Worm (Caenorhabditis elegans) whole organism, L4/young adult: ENCODE measurements around the gene E04F6.8.

Source experiments
- W03F9.2 ChIP-seq: fragments of 150-350 bp; optimal IDR thresholded peaks from 2 replicates; lab custom pipeline; 2014; ENCODE audit warnings: missing biosample characterization, missing genetic modification characterization
- dao-5 ChIP-seq: sonication (generic microtip); optimal IDR thresholded peaks from 2 replicates; lab custom pipeline; 2016; ENCODE audit warnings: missing genotype, missing genetic modification characterization, moderate library complexity, missing compliant biosample characterization
- him-1 ChIP-seq: sonication (generic microtip); optimal IDR thresholded peaks from 2 replicates; lab custom pipeline; 2016; ENCODE audit warnings: missing genotype, missing genetic modification reagents, missing genetic modification characterization, missing compliant biosample characterization

E04F6.8 gene

DNA sequence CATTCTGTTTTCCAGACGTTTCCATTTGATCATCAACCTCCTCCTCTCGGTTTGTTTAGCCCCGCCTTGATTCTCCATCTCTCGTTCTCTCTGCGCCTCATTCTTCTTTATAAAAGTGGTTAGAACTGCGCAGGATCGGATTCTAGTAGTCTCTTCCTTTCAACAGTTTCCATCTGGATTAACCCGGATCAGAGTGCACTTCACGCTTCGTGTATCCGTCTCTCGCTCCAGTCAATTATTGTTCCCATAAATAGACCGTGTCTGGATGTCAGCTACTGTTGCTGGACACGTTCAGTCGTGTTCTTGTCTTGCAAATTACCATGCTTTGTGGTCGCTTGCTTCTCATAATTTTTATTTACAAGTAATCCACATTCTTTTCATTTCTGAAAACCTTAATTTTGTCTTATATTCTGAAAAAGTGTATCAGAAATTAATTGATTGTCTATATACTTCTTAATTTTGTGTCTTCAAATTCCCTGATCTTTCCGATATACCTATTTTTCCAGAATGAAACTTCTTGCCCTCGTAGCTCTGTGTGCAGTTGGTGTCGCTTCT lies 17.5 kb upstream of the E04F6.8 start, which contains the start of gene F32A5.4:
Gene F32A5.4, plus strand, starts transcription at position 505 of the 555 bp plus-strand sequence.
- no peak for TF ChIP-seq him-1
- TF ChIP-seq W03F9.2, result no peak
- TF ChIP-seq dao-5 (tag; lab: Kevin White, UChicago), result no peak

DNA sequence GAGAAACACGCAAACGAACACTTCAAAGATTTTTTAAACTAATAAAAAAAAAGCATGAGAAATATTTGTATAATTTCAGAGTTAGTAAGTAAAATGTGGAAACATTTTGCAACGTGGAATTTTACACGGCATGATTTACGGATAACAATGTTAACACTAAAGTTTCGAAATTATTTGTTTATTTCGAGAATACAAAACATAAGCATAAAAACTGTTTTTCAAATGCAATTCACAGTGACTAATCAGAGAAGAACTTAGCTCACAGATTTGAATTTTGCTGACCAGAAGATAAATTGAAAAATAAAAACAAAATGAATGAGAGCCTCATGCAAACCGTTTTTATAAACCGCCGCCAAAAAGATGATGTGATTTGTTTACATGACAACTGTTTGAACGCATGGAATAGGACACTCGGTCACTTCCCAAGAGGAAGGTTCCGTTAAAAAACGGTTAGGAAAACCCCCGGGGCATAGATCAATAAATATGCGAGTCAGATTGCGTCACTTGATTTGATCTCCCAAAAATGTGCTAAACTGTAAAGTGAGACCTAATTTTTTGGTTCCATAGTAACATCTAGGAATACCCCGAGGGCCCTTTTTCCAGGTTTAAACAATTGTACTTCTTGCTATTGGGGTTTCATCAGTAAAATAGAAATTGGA lies 14.8 kb upstream of the E04F6.8 start, which contains the start of gene clh-3:
Gene clh-3, minus strand, starts transcription at position 51 of the 659 bp plus-strand sequence.
- TF ChIP-seq dao-5 (tag; lab: Kevin White, UChicago) (no peak), W03F9.2 (no peak), him-1 (no peak)

DNA sequence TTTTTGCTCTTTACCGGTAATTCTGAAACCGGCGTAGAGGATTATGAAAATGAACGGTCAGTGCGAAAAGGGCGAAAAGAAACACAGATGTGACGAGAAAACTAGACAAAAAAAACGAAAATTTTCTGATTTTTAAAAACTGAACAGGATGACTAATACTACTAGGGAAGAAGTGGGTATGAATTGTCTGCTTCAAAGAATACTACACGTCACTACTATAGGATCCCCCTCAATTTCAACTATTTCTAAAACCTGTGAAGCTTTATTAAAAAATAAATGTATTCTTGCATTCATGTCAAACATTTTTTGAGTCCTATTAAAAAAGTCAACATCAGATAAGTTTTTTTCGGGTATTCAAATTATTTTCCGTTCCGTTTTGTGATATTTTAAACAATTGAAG lies 12.9 kb upstream of the E04F6.8 start:
- TF ChIP-seq W03F9.2, result no peak
- TF ChIP-seq dao-5 (tag; lab: Kevin White, UChicago), result no peak
- TF ChIP-seq him-1, result no peak

DNA sequence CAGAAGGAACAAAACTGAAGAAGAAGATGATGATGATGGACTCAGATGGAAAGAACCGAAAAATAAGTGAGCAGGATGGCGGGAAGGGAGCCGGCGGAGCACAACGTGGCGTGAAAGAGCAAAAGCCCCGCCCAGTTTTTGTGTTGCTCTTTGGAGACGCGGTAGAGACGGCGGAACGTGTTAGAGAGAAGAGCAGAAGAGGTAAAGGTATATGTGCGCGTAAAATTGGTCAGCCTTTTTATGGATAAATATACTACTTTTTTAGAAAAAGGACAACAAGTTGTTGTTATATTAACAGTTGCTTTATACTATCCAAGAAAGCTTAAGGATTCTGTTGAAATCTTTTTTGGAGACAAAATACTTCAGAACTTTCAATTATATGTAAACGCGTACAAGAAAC lies 5.9 kb upstream of the E04F6.8 start, which contains the start of gene E04F6.10:
Gene E04F6.10, minus strand, starts transcription at position 101 of the 400 bp plus-strand sequence.
- TF ChIP-seq him-1, result no peak
- TF ChIP-seq W03F9.2, result no peak
- no peak for TF ChIP-seq dao-5 (tag; lab: Kevin White, UChicago)

DNA sequence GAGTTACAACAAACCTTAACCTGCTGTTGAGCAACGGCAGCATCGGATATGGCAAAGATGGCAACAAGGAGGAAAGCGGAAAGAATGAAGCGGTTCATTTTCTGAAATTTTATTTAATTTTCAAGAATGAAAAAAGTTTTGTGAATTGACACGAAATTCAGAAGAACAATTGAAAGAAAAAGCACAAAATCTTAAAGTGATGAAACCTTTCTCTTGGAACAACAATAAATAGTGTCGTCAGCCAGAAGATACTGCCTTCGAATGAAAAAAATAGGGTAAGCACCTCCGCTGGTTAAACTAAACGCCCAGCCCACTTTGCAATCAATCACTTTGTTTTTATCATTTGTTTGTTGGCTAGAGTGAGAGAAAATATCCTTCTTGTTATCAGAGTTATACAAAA lies 879 bp upstream of the E04F6.8 start, which contains the start of gene E04F6.9:
Gene E04F6.9, minus strand, starts transcription at position 101 of the 400 bp plus-strand sequence.
- no peak for TF ChIP-seq dao-5 (tag; lab: Kevin White, UChicago)
- no peak for TF ChIP-seq him-1
- no peak for TF ChIP-seq W03F9.2

DNA sequence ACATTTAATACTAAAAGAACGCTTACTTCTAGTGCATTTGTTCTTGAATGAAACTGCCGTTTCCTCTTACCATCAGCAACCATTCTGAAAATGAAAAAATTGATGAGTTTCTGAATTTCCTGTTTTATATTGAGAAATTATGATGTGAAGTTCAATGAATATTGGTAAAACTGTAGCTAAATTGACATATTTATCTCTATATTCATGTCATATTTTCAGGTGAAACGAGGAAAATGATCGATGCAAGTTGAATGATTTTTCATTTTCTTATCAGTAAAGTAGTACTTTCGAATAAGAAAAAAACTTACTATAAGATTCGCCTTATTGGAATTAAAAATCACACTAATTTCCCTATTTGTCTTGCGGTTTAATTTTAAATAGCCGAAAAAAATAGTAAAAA lies 993 bp downstream of the E04F6.8 start, which contains the start of gene E04F6.15:
Gene E04F6.15, minus strand, starts transcription at position 101 of the 400 bp plus-strand sequence.
- TF ChIP-seq dao-5 (tag; lab: Kevin White, UChicago) (no peak), him-1 (no peak), W03F9.2 (no peak)

DNA sequence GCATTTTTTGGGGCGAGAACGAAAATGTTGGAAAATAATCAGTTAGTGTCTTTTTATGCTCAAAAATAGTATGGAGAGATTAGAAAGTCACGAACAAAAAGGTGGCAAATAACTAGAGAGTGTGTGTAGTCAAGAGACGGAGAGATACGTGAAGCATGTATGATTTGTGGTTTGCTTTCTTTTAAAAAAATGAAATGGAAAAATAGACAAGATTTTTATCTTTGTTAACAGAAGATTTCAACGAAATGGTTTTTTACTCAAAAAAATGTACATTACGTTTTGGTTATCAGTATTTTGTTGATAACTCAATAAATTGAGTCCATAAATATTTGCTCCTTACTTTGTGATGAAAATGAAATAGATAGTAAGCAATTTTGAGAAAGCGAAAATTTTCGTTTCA lies 3.0 kb downstream of the E04F6.8 start, which contains the start of gene dhs-7:
Gene dhs-7, minus strand, starts transcription at position 277 of the 400 bp plus-strand sequence.
- no peak for TF ChIP-seq W03F9.2
- TF ChIP-seq him-1, result no peak
- no peak for TF ChIP-seq dao-5 (tag; lab: Kevin White, UChicago)

DNA sequence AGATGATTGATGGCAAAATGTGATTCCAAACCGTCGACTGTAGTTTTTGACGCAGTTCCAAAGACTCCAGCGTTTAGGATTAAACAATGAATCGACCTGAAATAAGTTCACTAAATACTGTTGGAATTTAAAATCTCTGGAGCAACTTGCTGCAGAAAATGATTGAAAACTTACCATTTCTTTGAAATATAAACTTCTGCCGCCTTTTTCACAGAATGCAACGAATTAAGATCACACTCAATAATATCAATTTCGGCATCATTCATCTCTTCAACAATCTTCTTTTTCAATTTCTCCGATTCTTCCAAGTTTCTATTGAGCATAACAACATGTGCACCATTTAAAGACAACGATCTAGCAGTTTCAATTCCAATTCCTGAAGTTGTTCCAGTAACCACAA lies 3.5 kb downstream of the E04F6.8 start:
- TF ChIP-seq W03F9.2 (no peak), him-1 (no peak), dao-5 (tag; lab: Kevin White, UChicago) (no peak)

DNA sequence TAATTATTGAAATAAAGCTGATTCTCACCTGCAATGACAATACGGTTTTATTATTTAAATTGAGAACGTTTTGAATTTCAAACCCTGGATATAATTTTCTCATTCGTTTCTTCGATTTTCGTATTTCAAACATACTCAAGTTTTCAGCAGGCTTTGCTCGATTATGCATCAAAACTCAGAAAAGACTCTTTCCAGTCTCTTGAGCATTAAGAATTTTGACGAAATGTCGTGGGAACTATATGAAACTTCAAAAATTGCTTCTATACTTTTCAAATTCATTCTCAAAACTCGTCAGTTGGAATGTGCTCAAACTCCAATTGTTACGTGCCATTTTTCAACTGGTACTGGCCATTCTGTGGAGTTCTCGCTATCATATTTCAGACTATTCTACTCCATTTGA lies 5.8 kb downstream of the E04F6.8 start, which contains the start of gene srd-59:
Gene srd-59, plus strand, starts transcription at position 301 of the 400 bp plus-strand sequence.
- TF ChIP-seq W03F9.2 (no peak), him-1 (no peak), dao-5 (tag; lab: Kevin White, UChicago) (no peak)

DNA sequence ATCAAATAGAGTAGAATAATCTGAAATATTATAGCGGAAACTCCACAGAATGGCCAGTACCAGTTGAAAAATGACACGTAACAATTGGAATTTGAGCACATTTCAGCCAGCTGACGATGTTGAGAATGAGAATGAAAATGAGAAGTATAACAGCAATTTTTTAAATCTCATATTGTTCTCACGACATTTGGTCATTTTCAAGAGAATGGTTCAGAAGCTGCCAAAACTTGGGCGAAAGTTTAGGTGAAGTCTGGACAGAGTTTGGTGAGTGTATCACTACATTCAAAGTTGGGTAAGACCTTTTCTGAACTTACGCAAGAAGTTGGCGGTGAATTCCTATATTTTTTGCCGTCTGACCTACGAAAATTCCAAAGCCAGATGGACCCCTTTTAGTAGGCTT lies 6.2 kb downstream of the E04F6.8 start, which contains the start of gene srd-58:
Gene srd-58, minus strand, starts transcription at position 101 of the 400 bp plus-strand sequence.
- TF ChIP-seq W03F9.2, result no peak
- TF ChIP-seq dao-5 (tag; lab: Kevin White, UChicago), result no peak
- TF ChIP-seq him-1, result no peak

DNA sequence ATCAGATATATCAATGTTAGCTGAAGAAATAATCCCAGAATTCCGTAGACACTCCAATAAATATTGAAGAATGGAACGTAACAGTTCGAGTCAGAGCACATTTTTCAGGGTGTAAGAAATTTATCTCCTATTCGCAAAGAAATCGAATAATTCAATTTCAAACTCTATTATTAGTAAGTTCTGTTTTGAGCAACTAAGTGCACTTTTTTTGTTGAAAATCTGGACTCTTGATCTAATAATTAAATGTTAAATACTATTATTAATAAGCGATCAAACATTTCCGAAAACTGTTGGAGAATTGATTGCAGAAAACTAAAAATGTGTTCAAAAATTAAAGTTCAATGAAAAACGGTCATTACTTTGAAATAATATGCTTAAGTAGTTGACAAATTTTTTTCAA lies 8.1 kb downstream of the E04F6.8 start, which contains the start of gene srd-56:
Gene srd-56, minus strand, starts transcription at position 101 of the 400 bp plus-strand sequence.
- TF ChIP-seq dao-5 (tag; lab: Kevin White, UChicago) (no peak), W03F9.2 (no peak), him-1 (no peak)

DNA sequence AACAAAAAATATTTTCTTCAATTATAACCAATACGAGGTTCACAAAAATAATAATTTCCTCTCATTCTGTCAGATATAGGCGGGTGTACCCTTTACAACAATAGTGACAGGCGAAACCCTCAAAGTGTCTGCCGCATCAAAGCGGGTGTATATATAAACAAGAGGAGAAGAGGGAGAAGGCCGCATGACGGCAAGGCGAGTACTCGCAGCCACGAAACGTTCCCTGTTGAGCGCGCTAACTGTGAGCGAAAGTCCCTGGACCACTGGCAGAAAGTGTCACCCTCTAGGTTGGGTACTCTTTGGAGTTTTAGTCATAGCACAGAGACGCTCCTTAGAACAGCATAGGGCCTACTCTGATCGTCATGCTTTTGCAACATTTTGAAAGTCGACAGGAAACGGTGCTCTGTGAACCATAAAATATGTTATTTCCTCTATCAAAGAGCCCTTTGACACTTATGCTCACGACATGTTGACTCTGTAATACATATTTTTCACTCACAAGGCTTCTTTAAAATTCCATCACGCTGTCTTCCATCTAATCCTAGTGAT lies 11.1 kb downstream of the E04F6.8 start, which contains the start of gene pcrg-1:
Gene pcrg-1, plus strand, starts transcription at position 499 of the 549 bp plus-strand sequence.
- TF ChIP-seq W03F9.2 (no peak), him-1 (peak; percentile 57), dao-5 (tag; lab: Kevin White, UChicago) (peak; percentile 60)

DNA sequence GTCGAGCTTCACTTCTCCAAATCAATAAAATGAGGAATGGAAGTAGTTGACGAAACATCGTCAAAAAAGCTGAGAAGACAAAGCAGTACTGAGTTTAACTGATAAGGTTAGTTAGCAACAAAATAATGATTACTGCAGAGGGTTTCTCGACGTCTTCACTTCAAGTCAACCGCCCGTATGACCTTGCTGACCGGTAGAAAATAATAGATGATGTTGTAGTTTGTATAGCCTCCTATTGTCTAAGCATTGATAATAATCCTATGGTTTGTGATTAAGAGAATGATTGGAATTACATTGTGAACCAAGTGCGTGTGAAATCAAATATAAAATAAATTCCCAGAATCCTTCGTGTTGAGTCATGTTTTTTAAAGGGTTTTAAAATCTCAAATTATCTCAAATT lies 11.9 kb downstream of the E04F6.8 start, which contains the start of gene E04F6.6:
Gene E04F6.6, minus strand, starts transcription at position 258 of the 400 bp plus-strand sequence.
- TF ChIP-seq him-1 (no peak), dao-5 (tag; lab: Kevin White, UChicago) (no peak), W03F9.2 (no peak)

DNA sequence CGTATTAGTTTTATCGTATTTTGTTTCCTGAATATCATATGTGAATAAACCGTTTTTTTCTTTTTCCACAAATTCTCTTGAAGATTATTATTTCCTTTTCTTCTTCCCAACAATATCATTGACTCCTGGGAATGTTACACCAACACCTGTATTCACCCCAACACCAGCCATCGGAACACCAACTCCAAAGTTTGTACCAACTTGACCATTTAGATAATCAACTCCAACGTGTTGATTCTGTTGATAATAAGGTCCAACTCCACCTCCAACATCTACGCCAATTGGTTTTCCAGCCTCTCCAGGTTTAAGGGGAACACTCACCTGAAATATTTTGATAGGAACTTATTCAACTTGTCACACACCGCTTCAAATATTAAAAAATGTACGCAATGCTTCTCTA lies 13.7 kb downstream of the E04F6.8 start:
- TF ChIP-seq dao-5 (tag; lab: Kevin White, UChicago), result no peak
- TF ChIP-seq him-1, result no peak
- no peak for TF ChIP-seq W03F9.2
